Worm (Caenorhabditis elegans) whole organism, mixed stage, embryonic: ENCODE results near the gene nspg-6.

Source experiments
- bed-3 ChIP-seq: fragments of 200-800 bp; sonication (Bioruptor generic); optimal IDR thresholded peaks from 3 replicates; lab custom pipeline; 2018; ENCODE audit warnings: mild to moderate bottlenecking, missing genetic modification characterization, moderate library complexity, missing compliant biosample characterization
- blmp-1 ChIP-seq: fragments of 150-350 bp; optimal IDR thresholded peaks from 2 replicates; lab custom pipeline; 2014; ENCODE audit warnings: missing biosample characterization, missing genetic modification characterization
- ces-1 ChIP-seq: fragments of 150-350 bp; optimal IDR thresholded peaks from 2 replicates; lab custom pipeline; 2014; ENCODE audit warnings: missing biosample characterization, missing genetic modification reagents, missing genetic modification characterization
- elt-1 ChIP-seq: sonication (generic microtip); optimal IDR thresholded peaks from 2 replicates; lab custom pipeline; 2017; ENCODE audit warnings: missing genetic modification characterization, mild to moderate bottlenecking, missing compliant biosample characterization, antibody characterized with exemption, moderate library complexity, borderline replicate concordance; ENCODE audit not compliant: insufficient read depth
- elt-3 ChIP-seq: fragments of 150-350 bp; optimal IDR thresholded peaks from 2 replicates; lab custom pipeline; 2014; ENCODE audit warnings: missing biosample characterization, missing genetic modification characterization
- snpc-4 ChIP-seq: fragments of 150-350 bp; optimal IDR thresholded peaks from 2 replicates; lab custom pipeline; 2014; ENCODE audit warnings: missing biosample characterization, missing genetic modification characterization
- sptf-1 ChIP-seq: sonication (generic microtip); optimal IDR thresholded peaks from 2 replicates; lab custom pipeline; 2017; ENCODE audit warnings: mild to moderate bottlenecking, missing genetic modification characterization, moderate library complexity, missing compliant biosample characterization
- unc-120 ChIP-seq: sonication (generic microtip); optimal IDR thresholded peaks from 2 replicates; lab custom pipeline; 2017; ENCODE audit warnings: missing genetic modification characterization, missing compliant biosample characterization; ENCODE audit not compliant: poor library complexity, severe bottlenecking
- unc-39 ChIP-seq: fragments of 150-350 bp; optimal IDR thresholded peaks from 2 replicates; lab custom pipeline; 2014; ENCODE audit warnings: missing biosample characterization, missing genetic modification characterization
- unc-62 ChIP-seq: fragments of 150-350 bp; optimal IDR thresholded peaks from 2 replicates; lab custom pipeline; 2014; ENCODE audit warnings: missing biosample characterization, missing genetic modification reagents, missing genetic modification characterization

ce11 chrIII:7287503-7287902 is 27.3 kb downstream of the nspg-6 start, which contains the start of gene ykt-6:
- no peak for TF ChIP-seq unc-62
- TF ChIP-seq elt-3 (tag; lab: Kevin White, UChicago), result no peak
- TF ChIP-seq blmp-1, result no peak
- TF ChIP-seq unc-120 (tag; lab: Kevin White, UChicago), result no peak
- TF ChIP-seq unc-39, result no peak
- no peak for TF ChIP-seq ces-1 (GFP tag; lab: Kevin White, UChicago)
- no peak for TF ChIP-seq snpc-4 (tag; lab: Kevin White, UChicago)
- no peak for TF ChIP-seq sptf-1 (tag; lab: Kevin White, UChicago)
- no peak for TF ChIP-seq elt-1 (tag; lab: Kevin White, UChicago)
- TF ChIP-seq bed-3, result no peak
